Worm (Caenorhabditis elegans) whole organism, L4 larva: ENCODE results near the gene C27H5.2.

Experiments used
- ceh-62 ChIP-seq: sonication (generic microtip); optimal IDR thresholded peaks from 2 replicates; lab custom pipeline; 2017; ENCODE audit warnings: missing biosample characterization, missing genetic modification characterization
- fos-1 ChIP-seq: fragments of 150-350 bp; optimal IDR thresholded peaks from 2 replicates; lab custom pipeline; 2014; ENCODE audit warnings: missing biosample characterization, missing genetic modification characterization
- lim-7 ChIP-seq: fragments of 200-800 bp; sonication (Bioruptor generic); IDR thresholded peaks from 2 replicates; pipeline ENCODE4 v1.3.6; 2022; ENCODE audit warnings: missing genetic modification characterization, missing compliant biosample characterization
- lin-15B ChIP-seq: fragments of 150-350 bp; sonication (generic microtip); optimal IDR thresholded peaks from 3 replicates; lab custom pipeline; 2014; ENCODE audit warnings: missing biosample characterization, missing genetic modification characterization
- nhr-10 ChIP-seq: fragments of 150-350 bp; optimal IDR thresholded peaks from 2 replicates; lab custom pipeline; 2014; ENCODE audit warnings: missing biosample characterization, missing genetic modification characterization
- unc-62 ChIP-seq, 3 experiments: fragments of 150-350 bp in 1 of 3; sonication (generic microtip); optimal IDR thresholded peaks in 2 of 3; peaks in 1 of 3; 1 replicate in 1 of 3; 2 replicates in 2 of 3; lab custom pipeline; 2014 to 2017; ENCODE audit warnings: missing biosample characterization in 3 of 3, missing genetic modification characterization in 3 of 3, missing genetic modification reagents in 3 of 3, missing genotype in 1 of 3
- ztf-11 ChIP-seq: fragments of 150-350 bp; optimal IDR thresholded peaks from 2 replicates; lab custom pipeline; 2014; ENCODE audit warnings: missing biosample characterization, missing genetic modification characterization

DNA sequence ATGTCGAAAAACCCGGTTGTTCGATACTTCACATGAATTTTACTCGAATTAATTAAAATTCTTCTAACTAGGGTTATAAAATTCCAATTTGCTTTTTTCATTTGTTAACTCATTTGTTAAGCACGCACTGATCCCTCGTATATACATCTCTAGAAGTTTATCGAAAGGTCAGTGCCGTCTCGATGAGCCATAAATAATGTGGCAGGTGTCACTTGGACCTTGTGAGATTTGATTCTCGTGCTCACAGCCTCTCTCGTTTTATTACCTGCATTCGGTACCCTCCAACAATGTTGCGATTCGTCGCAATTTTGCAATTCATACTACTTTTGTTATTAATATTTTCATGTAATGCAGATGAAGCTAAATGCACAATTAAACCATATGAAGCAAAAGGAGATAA, 39.0 kb upstream of the C27H5.2 start, which contains the start of gene spon-1:
- TF ChIP-seq nhr-10 (tag; lab: Kevin White, UChicago) (no peak), ceh-62 (tag; lab: Kevin White, UChicago) (no peak), fos-1 (no peak), unc-62 (GFP tag; optimal IDR thresholded peaks at IDR 0.05 in 1 of 2; lab: Kevin White, UChicago) (no peak), unc-62 (tag; optimal IDR thresholded peaks at IDR 0.05; lab: Kevin White, UChicago) (no peak), lin-15B (tag; lab: Kevin White, UChicago) (no peak), lim-7 (GFP tag; lab: Robert Waterston, UW) (no peak), ztf-11 (tag; lab: Kevin White, UChicago) (no peak)
